Worm (Caenorhabditis elegans) whole organism, late embryonic: ENCODE data around the gene ifc-1.

Experiments used
- che-1 ChIP-seq: sonication (generic microtip); optimal IDR thresholded peaks from 2 replicates; lab custom pipeline; 2016; ENCODE audit warnings: mild to moderate bottlenecking, missing genetic modification characterization, missing compliant biosample characterization
- hlh-15 ChIP-seq: sonication (generic microtip); optimal IDR thresholded peaks from 2 replicates; lab custom pipeline; 2016; ENCODE audit warnings: missing genetic modification characterization, missing compliant biosample characterization
- pha-4 ChIP-seq: fragments of 150-350 bp; optimal IDR thresholded peaks from 2 replicates; lab custom pipeline; 2018; ENCODE audit warnings: missing biosample characterization, missing genetic modification reagents, missing genetic modification characterization
- tbx-7 ChIP-seq: sonication (generic microtip); optimal IDR thresholded peaks from 2 replicates; lab custom pipeline; 2016; ENCODE audit warnings: missing genotype, missing genetic modification characterization, missing compliant biosample characterization
- unc-55 ChIP-seq: sonication (generic microtip); optimal IDR thresholded peaks from 2 replicates; lab custom pipeline; 2017; ENCODE audit warnings: missing biosample characterization, missing genetic modification reagents, missing genetic modification characterization
- ztf-16 ChIP-seq: sonication (generic microtip); optimal IDR thresholded peaks from 2 replicates; lab custom pipeline; 2017; ENCODE audit warnings: missing genetic modification characterization, missing compliant biosample characterization

ce11 chrV:2913948-2914347 lies 32.8 kb downstream of the ifc-1 start, which contains the start of gene srh-146:
- TF ChIP-seq ztf-16 (tag; lab: Kevin White, UChicago): no peak
- no peak for TF ChIP-seq che-1
- TF ChIP-seq unc-55 (GFP tag; lab: Kevin White, UChicago): no peak
- TF ChIP-seq pha-4: no peak
- no peak for TF ChIP-seq tbx-7 (tag; lab: Kevin White, UChicago)
- no peak for TF ChIP-seq hlh-15 (tag; lab: Kevin White, UChicago)
